Fruit fly (Drosophila melanogaster) Kc167 (cell line): ENCODE measurements around the gene Sf3a1.

Experiments
- h ChIP-seq: fragments of >200 bp; optimal IDR thresholded peaks from 3 replicates; lab custom pipeline; 2018; ENCODE audit warnings: missing external identifiers
- insv ChIP-seq: fragments of >200 bp; optimal IDR thresholded peaks from 3 replicates; lab custom pipeline; 2018; ENCODE audit warnings: missing external identifiers
- psq ChIP-seq: fragments of >200 bp; optimal IDR thresholded peaks from 2 replicates; lab custom pipeline; 2017; ENCODE audit warnings: missing external identifiers
- ttk ChIP-seq: sonication (Bioruptor generic); optimal IDR thresholded peaks from 2 replicates; lab custom pipeline; 2017; ENCODE audit warnings: missing external identifiers

dm6 chr3R:17018902-17019527 is 16.9 kb upstream of the Sf3a1 start:
- TF ChIP-seq psq: no peak
- no peak for TF ChIP-seq insv (lab: Kevin White, UChicago)
- no peak for TF ChIP-seq ttk
- no peak for TF ChIP-seq h (lab: Kevin White, UChicago)
